Comparison of ENCODE assay signal across 3 fruit fly cellular contexts in the genomic region with DNA sequence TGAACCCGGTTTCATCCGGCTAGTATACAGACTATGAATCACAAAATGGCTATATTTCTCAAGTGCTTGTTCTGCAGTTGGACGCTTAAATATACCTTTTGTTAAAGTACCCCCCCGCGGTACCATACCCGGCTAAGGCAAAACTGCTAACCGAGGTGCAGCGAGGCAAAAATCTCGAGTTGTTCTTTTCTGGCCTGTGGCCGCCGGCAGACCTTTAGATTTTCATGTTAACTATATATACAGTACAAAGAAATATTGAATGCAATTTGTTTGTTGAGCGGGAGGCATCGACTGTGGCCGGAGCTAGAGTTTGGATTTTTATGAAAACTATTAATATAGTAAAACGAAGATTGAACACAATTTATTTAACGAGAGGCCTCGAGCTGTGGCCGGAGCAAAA.
TF ChIP-seq lines count a peak whose summit lies in the region.

No protein-coding gene starts in this region.

- no peak for TF ChIP-seq CTCF in whole organism, embryonic (GFP tag; optimal IDR thresholded peaks at IDR 0.05; lab: Kevin White, UChicago)

TF ChIP-seq in whole organism, adult, 20 proteins besides CTCF, POLR2A, EP300 and RAD21:
- TF ChIP-seq CG12768 (GFP tag; optimal IDR thresholded peaks at IDR 0.05; lab: Kevin White, UChicago), result peak; percentile 54
- TF ChIP-seq kay (GFP tag; lab: Kevin White, UChicago; ENCODE audit: borderline replicate concordance), result peak; percentile 88
- TF ChIP-seq tj (GFP tag; optimal IDR thresholded peaks at IDR 0.05; lab: Kevin White, UChicago), result no peak
- no peak for TF ChIP-seq CG14711 (tag; optimal IDR thresholded peaks at IDR 0.05; lab: Kevin White, UChicago)

TF ChIP-seq in whole organism, embryonic, 481 proteins besides CTCF, POLR2A, EP300 and RAD21:
- TF ChIP-seq seq (GFP tag; IDR thresholded peaks at IDR 0.05; lab: Robert Waterston, UW) (no peak), CG1792 (GFP tag; optimal IDR thresholded peaks at IDR 0.05; lab: Kevin White, UChicago) (no peak), E2f1 (GFP tag; IDR thresholded peaks at IDR 0.05; lab: Robert Waterston, UW) (no peak), Poxn (GFP tag; IDR thresholded peaks at IDR 0.05; lab: Robert Waterston, UW) (no peak), Sry-δ (GFP tag; optimal IDR thresholded peaks at IDR 0.05; lab: Kevin White, UChicago) (no peak), CG9609 (GFP tag; optimal IDR thresholded peaks at IDR 0.05; lab: Kevin White, UChicago) (no peak), sqz (GFP tag; optimal IDR thresholded peaks at IDR 0.05; lab: Kevin White, UChicago) (no peak), CG8089 (GFP tag; optimal IDR thresholded peaks at IDR 0.05; lab: Kevin White, UChicago) (no peak), nom (GFP tag; optimal IDR thresholded peaks at IDR 0.05; lab: Kevin White, UChicago) (peak; percentile 11), Bdp1 (GFP tag; optimal IDR thresholded peaks at IDR 0.05; lab: Kevin White, UChicago) (peak; percentile 34), Drgx (GFP tag; IDR thresholded peaks at IDR 0.05; lab: Robert Waterston, UW) (0 out of 2 replicates have a peak, but pooled peaks have one; percentile 10), lilli (GFP tag; optimal IDR thresholded peaks at IDR 0.05; lab: Kevin White, UChicago) (no peak), CG11695 (GFP tag; IDR thresholded peaks at IDR 0.05; lab: Robert Waterston, UW) (no peak), tll (GFP tag; optimal IDR thresholded peaks at IDR 0.05; lab: Kevin White, UChicago) (no peak), CG2199 (GFP tag; IDR thresholded peaks at IDR 0.05; lab: Robert Waterston, UW) (0 out of 3 replicates have a peak, but pooled peaks have one; percentile 58), CG16779 (GFP tag; IDR thresholded peaks at IDR 0.05; lab: Robert Waterston, UW) (no peak), E2f2 (GFP tag; IDR thresholded peaks at IDR 0.05; lab: Robert Waterston, UW) (no peak), CG32767 (GFP tag; IDR thresholded peaks at IDR 0.05; lab: Robert Waterston, UW) (no peak), Dip3 (GFP tag; optimal IDR thresholded peaks at IDR 0.05; lab: Kevin White, UChicago) (no peak), CG17186 (GFP tag; optimal IDR thresholded peaks at IDR 0.05; lab: Kevin White, UChicago) (no peak), CG8478 (optimal IDR thresholded peaks at IDR 0.05; lab: Kevin White, UChicago) (no peak), NK7.1 (GFP tag; optimal IDR thresholded peaks at IDR 0.05; lab: Kevin White, UChicago) (no peak), D19A (tag; optimal IDR thresholded peaks at IDR 0.05; lab: Kevin White, UChicago) (no peak), CG11398 (GFP tag; optimal IDR thresholded peaks at IDR 0.05; lab: Kevin White, UChicago) (no peak), lmd (GFP tag; IDR thresholded peaks at IDR 0.05; lab: Robert Waterston, UW) (no peak), hb (GFP tag; IDR thresholded peaks at IDR 0.05; lab: Robert Waterston, UW; ENCODE audit: partially characterized antibody) (no peak), CG8281 (tag; optimal IDR thresholded peaks at IDR 0.05; lab: Kevin White, UChicago) (no peak), CG7556 (GFP tag; optimal IDR thresholded peaks at IDR 0.05; lab: Kevin White, UChicago) (no peak), CG3065 (GFP tag; optimal IDR thresholded peaks at IDR 0.05; lab: Kevin White, UChicago) (no peak), bowl (GFP tag; IDR thresholded peaks at IDR 0.05; lab: Robert Waterston, UW) (no peak), crc (GFP tag; optimal IDR thresholded peaks at IDR 0.05; lab: Kevin White, UChicago) (no peak), Usf (GFP tag; optimal IDR thresholded peaks at IDR 0.05; lab: Kevin White, UChicago) (no peak), CG11456 (GFP tag; IDR thresholded peaks at IDR 0.05; lab: Robert Waterston, UW) (0 out of 3 replicates have a peak, but pooled peaks have one; percentile 9), CG10431 (GFP tag; optimal IDR thresholded peaks at IDR 0.05; lab: Kevin White, UChicago) (no peak)

TF ChIP-seq in whole organism, prepupa, 60 proteins besides CTCF, POLR2A, EP300 and RAD21:
- TF ChIP-seq CG1621 (tag; optimal IDR thresholded peaks at IDR 0.05; lab: Kevin White, UChicago) (no peak), CG15336 (GFP tag; IDR thresholded peaks at IDR 0.05; lab: Robert Waterston, UW) (0 out of 2 replicates have a peak, but pooled peaks have one; percentile 10)
